Worm (Caenorhabditis elegans): ENCODE results near the gene srw-40.

ce11 chrII:4328716-4329115 is 12.8 kb upstream of the srw-40 start, which contains the start of gene H20J04.4:
- TF ChIP-seq tbx-2 (tag; optimal IDR thresholded peaks at IDR 0.05) (no peak), nhr-77 (tag; optimal IDR thresholded peaks at IDR 0.05) (no peak), nhr-12 (tag; optimal IDR thresholded peaks at IDR 0.05) (no peak), nhr-25 (tag; optimal IDR thresholded peaks at IDR 0.05) (no peak), nhr-11 (tag; optimal IDR thresholded peaks at IDR 0.05) (no peak), ZK546.5 (tag; optimal IDR thresholded peaks at IDR 0.05) (no peak), fkh-10 (GFP tag; optimal IDR thresholded peaks at IDR 0.05) (no peak), zag-1 (tag; optimal IDR thresholded peaks at IDR 0.05) (no peak), fos-1 (tag; optimal IDR thresholded peaks at IDR 0.05) (no peak), elt-1 (tag; optimal IDR thresholded peaks at IDR 0.05) (no peak), pha-4 (tag; optimal IDR thresholded peaks at IDR 0.05) (no peak), mdl-1 (tag; optimal IDR thresholded peaks at IDR 0.05) (no peak)

Data from whole organism, L3 larva.